Fruit fly (Drosophila melanogaster): ENCODE measurements around the gene aay.
A peak's percentile ranks its signal among the peaks of the same experiment; 100 is the strongest.

The aay gene

dm6 chr3L:9468261-9468890, 45.3 kb downstream of the aay start:
- TF ChIP-seq Hand (GFP tag; optimal IDR thresholded peaks at IDR 0.05) (no peak), CG2712 (tag; optimal IDR thresholded peaks at IDR 0.05) (peak; percentile 34), org-1 (GFP tag; optimal IDR thresholded peaks at IDR 0.05) (no peak), CG9215 (GFP tag; IDR thresholded peaks at IDR 0.05) (no peak), Xrp1 (GFP tag; IDR thresholded peaks at IDR 0.05) (no peak), cwo (GFP tag; optimal IDR thresholded peaks at IDR 0.05) (peak; percentile 47), CG2120 (GFP tag; optimal IDR thresholded peaks at IDR 0.05) (peak; percentile 66), CG17186 (GFP tag; optimal IDR thresholded peaks at IDR 0.05) (no peak), bigmax (GFP tag; optimal IDR thresholded peaks at IDR 0.05) (no peak), repo (GFP tag; optimal IDR thresholded peaks at IDR 0.05) (no peak), ken (GFP tag; IDR thresholded peaks at IDR 0.05) (no peak), dpn (GFP tag; optimal IDR thresholded peaks at IDR 0.05) (peak; percentile 16 to 33), Dp (GFP tag; optimal IDR thresholded peaks at IDR 0.05) (no peak), HLH4C (GFP tag; IDR thresholded peaks at IDR 0.05; ENCODE audit: partially characterized antibody) (no peak), gem (tag; optimal IDR thresholded peaks at IDR 0.05) (peak; percentile 58), vnd (GFP tag; IDR thresholded peaks at IDR 0.05; ENCODE audit: partially characterized antibody) (no peak), yki (optimal IDR thresholded peaks at IDR 0.05) (no peak), Hr3 (GFP tag; optimal IDR thresholded peaks at IDR 0.05) (peak; percentile 1), Hr78 (GFP tag; optimal IDR thresholded peaks at IDR 0.05) (no peak), MESR4 (GFP tag; optimal IDR thresholded peaks at IDR 0.05) (no peak), CG32772 (GFP tag; IDR thresholded peaks at IDR 0.05) (no peak), CG12104 (GFP tag; optimal IDR thresholded peaks at IDR 0.05) (peak; percentile 41), crp (GFP tag; optimal IDR thresholded peaks at IDR 0.05) (no peak), disco-r (GFP tag; optimal IDR thresholded peaks at IDR 0.05) (no peak), HmgD (GFP tag; optimal IDR thresholded peaks at IDR 0.05) (no peak), CG14667 (GFP tag; IDR thresholded peaks at IDR 0.05) (no peak), ranshi (GFP tag; IDR thresholded peaks at IDR 0.05) (no peak), pita (GFP tag; optimal IDR thresholded peaks at IDR 0.05) (no peak), grn (GFP tag; optimal IDR thresholded peaks at IDR 0.05) (no peak), CG34376 (GFP tag; optimal IDR thresholded peaks at IDR 0.05) (no peak), tap (tag; optimal IDR thresholded peaks at IDR 0.05) (no peak), CG18619 (GFP tag; optimal IDR thresholded peaks at IDR 0.05) (peak; percentile 13), Trl (optimal IDR thresholded peaks at IDR 0.05) (no peak), Trl (GFP tag; optimal IDR thresholded peaks at IDR 0.05) (no peak), Oaz (GFP tag; IDR thresholded peaks at IDR 0.05) (no peak), CG5953 (GFP tag; IDR thresholded peaks at IDR 0.05) (no peak), Xbp1 (GFP tag; optimal IDR thresholded peaks at IDR 0.05) (peak; percentile 26), CG12155 (GFP tag; optimal IDR thresholded peaks at IDR 0.05) (no peak), dan (GFP tag; IDR thresholded peaks at IDR 0.05) (no peak), hb (GFP tag; IDR thresholded peaks at IDR 0.05; ENCODE audit: partially characterized antibody) (0 out of 3 replicates have a peak, but pooled peaks have one; percentile 33), aop (GFP tag; IDR thresholded peaks at IDR 0.05) (no peak), CG17328 (GFP tag; IDR thresholded peaks at IDR 0.05) (no peak), zf30C (GFP tag; optimal IDR thresholded peaks at IDR 0.05) (no peak), ssp (GFP tag; IDR thresholded peaks at IDR 0.05) (no peak), Eip74EF (GFP tag; optimal IDR thresholded peaks at IDR 0.05) (peak in 1 of 2 experiments; percentile 17), HHEX (GFP tag; optimal IDR thresholded peaks at IDR 0.05) (no peak), CG6689 (GFP tag; IDR thresholded peaks at IDR 0.05) (no peak), Sox102F (GFP tag; optimal IDR thresholded peaks at IDR 0.05) (peak; percentile 50), CG18011 (GFP tag; optimal IDR thresholded peaks at IDR 0.05) (no peak), CG8944 (GFP tag; optimal IDR thresholded peaks at IDR 0.05) (no peak)

Data from whole organism, embryonic.